Fruit fly (Drosophila melanogaster) whole organism, pupa: ENCODE measurements around the gene pps.

Experiments
- CG13204 ChIP-seq: fragments of 200-800 bp; sonication (Bioruptor generic); optimal IDR thresholded peaks from 2 replicates; lab custom pipeline; 2018; ENCODE audit warnings: missing biosample characterization, mild to moderate bottlenecking, missing genetic modification characterization, moderate library complexity
- CG17806 ChIP-seq: fragments of 200-800 bp; sonication (Bioruptor generic); optimal IDR thresholded peaks from 2 replicates; lab custom pipeline; 2018; ENCODE audit warnings: missing biosample characterization, mild to moderate bottlenecking, missing genetic modification characterization, moderate library complexity
- CG32121 ChIP-seq: fragments of 200-800 bp; sonication (Bioruptor generic); IDR thresholded peaks from 2 replicates; pipeline ENCODE4 v1.3.6; 2022; ENCODE audit warnings: missing biosample characterization, missing genetic modification characterization
- CG8159 ChIP-seq: fragments of 200-800 bp; sonication (Bioruptor generic); optimal IDR thresholded peaks from 3 replicates; lab custom pipeline; 2018; ENCODE audit warnings: missing biosample characterization, mild to moderate bottlenecking, missing genetic modification characterization, moderate library complexity
- D1 ChIP-seq: fragments of 200-800 bp; sonication (Bioruptor generic); optimal IDR thresholded peaks from 2 replicates; lab custom pipeline; 2018; ENCODE audit warnings: missing biosample characterization, mild to moderate bottlenecking, missing genetic modification characterization, moderate library complexity
- EcR ChIP-seq: fragments of 200-800 bp; sonication (Bioruptor generic); optimal IDR thresholded peaks from 3 replicates; lab custom pipeline; 2019; ENCODE audit warnings: missing biosample characterization, missing genetic modification characterization, mild to moderate bottlenecking, moderate library complexity, missing genetic modification reagents
- Pif1A ChIP-seq: fragments of 200-800 bp; sonication (Bioruptor generic); optimal IDR thresholded peaks from 3 replicates; lab custom pipeline; 2016; ENCODE audit warnings: missing biosample characterization, missing genetic modification characterization
- Pif1B ChIP-seq: fragments of 200-800 bp; sonication (Bioruptor generic); optimal IDR thresholded peaks from 3 replicates; lab custom pipeline; 2016; ENCODE audit warnings: missing biosample characterization, missing genetic modification characterization
- Snoo ChIP-seq: fragments of 200-800 bp; sonication (Bioruptor generic); optimal IDR thresholded peaks from 3 replicates; lab custom pipeline; 2017; ENCODE audit warnings: missing biosample characterization, mild to moderate bottlenecking, missing genetic modification characterization, inconsistent platforms
- fd96Ca ChIP-seq: fragments of 200-800 bp; sonication (Bioruptor generic); IDR thresholded peaks from 3 replicates; pipeline ENCODE4 v1.3.6; 2022; ENCODE audit warnings: missing biosample characterization, missing genetic modification characterization
- gl ChIP-seq: fragments of 200-800 bp; sonication (Bioruptor generic); optimal IDR thresholded peaks from 2 replicates; lab custom pipeline; 2018; ENCODE audit warnings: missing biosample characterization, mild to moderate bottlenecking, missing genetic modification characterization
- rn ChIP-seq: fragments of 200-800 bp; sonication (Bioruptor generic); IDR thresholded peaks from 2 replicates; pipeline ENCODE4 v1.3.6; 2022; ENCODE audit warnings: missing biosample characterization, missing genetic modification characterization

DNA sequence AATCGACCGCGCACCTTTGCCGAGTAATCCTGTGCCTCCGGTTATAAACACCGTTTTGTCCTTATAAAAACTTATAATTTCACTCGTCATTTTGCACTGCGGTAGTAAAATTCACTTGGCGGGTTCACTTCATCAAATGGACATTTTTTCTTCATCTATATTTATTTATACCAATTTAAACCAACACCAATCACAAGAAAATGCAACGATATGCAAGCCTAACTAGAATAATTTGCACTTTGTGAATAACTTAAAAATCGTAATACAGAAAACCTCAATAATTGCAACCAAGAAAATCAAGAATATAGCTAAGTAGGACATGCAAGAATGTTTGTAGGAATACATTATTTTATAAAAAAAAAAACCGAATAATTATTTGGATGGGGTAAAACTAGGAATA is 17.7 kb upstream of the pps start, which contains the start of the genes CG10096 and CG10097:
- TF ChIP-seq D1 (no peak), fd96Ca (GFP tag; lab: Robert Waterston, UW) (no peak), CG13204 (GFP tag; lab: Kevin White, UChicago) (no peak), CG32121 (GFP tag; lab: Robert Waterston, UW) (no peak), CG8159 (tag; lab: Kevin White, UChicago) (no peak), gl (tag; lab: Kevin White, UChicago) (no peak), rn (GFP tag; lab: Robert Waterston, UW) (no peak), CG17806 (tag; lab: Kevin White, UChicago) (no peak), EcR (GFP tag; lab: Kevin White, UChicago) (no peak), Snoo (tag; lab: Kevin White, UChicago) (no peak), Pif1B (GFP tag; lab: Kevin White, UChicago) (no peak), Pif1A (GFP tag; lab: Kevin White, UChicago) (no peak)
